Fruit fly (Drosophila melanogaster) whole organism, wandering third instar larva: ENCODE measurements around the gene CG4854.

Experiments
- Abd-B ChIP-seq: fragments of >200 bp; optimal IDR thresholded peaks from 2 replicates; lab custom pipeline; 2017; ENCODE audit warnings: missing biosample characterization, missing genetic modification characterization
- CG32264 ChIP-seq: fragments of 200-800 bp; sonication (Bioruptor generic); optimal IDR thresholded peaks from 2 replicates; lab custom pipeline; 2016; ENCODE audit warnings: missing biosample characterization, missing genetic modification characterization
- CG9705 ChIP-seq: fragments of 200-800 bp; sonication (Bioruptor generic); optimal IDR thresholded peaks from 2 replicates; lab custom pipeline; 2018; ENCODE audit warnings: missing biosample characterization, mild to moderate bottlenecking, missing genetic modification characterization
- Dfd ChIP-seq: fragments of >200 bp; optimal IDR thresholded peaks from 2 replicates; lab custom pipeline; 2017; ENCODE audit warnings: missing biosample characterization, missing genetic modification characterization
- GATAd ChIP-seq: sonication (Bioruptor generic); optimal IDR thresholded peaks from 2 replicates; lab custom pipeline; 2016; ENCODE audit warnings: missing biosample characterization, missing genetic modification characterization
- HLH106 ChIP-seq: fragments of 200-800 bp; optimal IDR thresholded peaks from 3 replicates; lab custom pipeline; 2019; ENCODE audit warnings: missing biosample characterization, mild to moderate bottlenecking, missing genetic modification characterization, moderate library complexity
- Hnf4 ChIP-seq: fragments of 200-800 bp; sonication (Bioruptor generic); optimal IDR thresholded peaks from 2 replicates; lab custom pipeline; 2016; ENCODE audit warnings: missing biosample characterization, mild to moderate bottlenecking, missing genetic modification characterization
- Hr78 ChIP-seq: fragments of >200 bp; optimal IDR thresholded peaks from 2 replicates; lab custom pipeline; 2017; ENCODE audit warnings: missing biosample characterization, missing genetic modification characterization
- Hr83 ChIP-seq: fragments of 200-300 bp; sonication (Bioruptor generic); optimal IDR thresholded peaks from 2 replicates; lab custom pipeline; 2016; ENCODE audit warnings: missing biosample characterization, mild to moderate bottlenecking, missing genetic modification characterization, moderate library complexity; ENCODE audit not compliant: poor library complexity, severe bottlenecking
- Jra ChIP-seq: sonication (Bioruptor generic); optimal IDR thresholded peaks from 2 replicates; lab custom pipeline; 2016; ENCODE audit warnings: missing biosample characterization, missing genetic modification characterization
- Mio ChIP-seq: sonication (Bioruptor generic); optimal IDR thresholded peaks from 2 replicates; lab custom pipeline; 2016; ENCODE audit warnings: missing biosample characterization, missing genetic modification characterization
- Myc ChIP-seq: fragments of >200 bp; optimal IDR thresholded peaks from 2 replicates; lab custom pipeline; 2017
- OdsH ChIP-seq: fragments of 200-800 bp; sonication (Bioruptor generic); optimal IDR thresholded peaks from 2 replicates; lab custom pipeline; 2016; ENCODE audit warnings: missing biosample characterization, mild to moderate bottlenecking, missing genetic modification characterization
- Sp1 ChIP-seq: fragments of 200-800 bp; sonication (Bioruptor generic); optimal IDR thresholded peaks from 3 replicates; lab custom pipeline; 2019; ENCODE audit warnings: missing biosample characterization, mild to moderate bottlenecking, missing genetic modification characterization, moderate library complexity
- Vsx2 ChIP-seq: fragments of 200-300, 225-300 bp; sonication (Bioruptor generic); optimal IDR thresholded peaks from 2 replicates; lab custom pipeline; 2018; ENCODE audit warnings: missing biosample characterization, missing genetic modification characterization; ENCODE audit not compliant: partially characterized antibody
- brk ChIP-seq: fragments of 200-800 bp; sonication (Bioruptor generic); optimal IDR thresholded peaks from 2 replicates; lab custom pipeline; 2016; ENCODE audit warnings: missing biosample characterization, mild to moderate bottlenecking, missing genetic modification characterization
- dmrt93B ChIP-seq: fragments of 200-800 bp; sonication (Bioruptor generic); optimal IDR thresholded peaks from 2 replicates; lab custom pipeline; 2018; ENCODE audit warnings: missing biosample characterization, mild to moderate bottlenecking, missing genetic modification characterization
- dsf ChIP-seq: sonication (Bioruptor generic); optimal IDR thresholded peaks from 2 replicates; lab custom pipeline; 2016; ENCODE audit warnings: missing biosample characterization, missing genetic modification characterization, borderline replicate concordance
- ey ChIP-seq: fragments of 200-800 bp; sonication (Bioruptor generic); optimal IDR thresholded peaks from 2 replicates; lab custom pipeline; 2016; ENCODE audit warnings: missing biosample characterization, missing genetic modification characterization
- fru ChIP-seq: fragments of 200-800 bp; sonication (Bioruptor generic); optimal IDR thresholded peaks from 3 replicates; lab custom pipeline; 2016; ENCODE audit warnings: missing biosample characterization, mild to moderate bottlenecking, missing genetic modification characterization
- h ChIP-seq: fragments of 200-800 bp; sonication (Bioruptor generic); optimal IDR thresholded peaks from 3 replicates; lab custom pipeline; 2016; ENCODE audit warnings: missing biosample characterization, mild to moderate bottlenecking, missing genetic modification characterization
- lola ChIP-seq: fragments of >200 bp; optimal IDR thresholded peaks from 2 replicates; lab custom pipeline; 2017; ENCODE audit warnings: missing biosample characterization, missing genetic modification characterization
- pan ChIP-seq: fragments of >200 bp; optimal IDR thresholded peaks from 2 replicates; lab custom pipeline; 2017
- psq ChIP-seq: fragments of 200-800 bp; sonication (Bioruptor generic); optimal IDR thresholded peaks from 3 replicates; lab custom pipeline; 2017; ENCODE audit warnings: missing biosample characterization, mild to moderate bottlenecking, missing genetic modification characterization, moderate library complexity
- sv ChIP-seq: fragments of 200-800 bp; sonication (Bioruptor generic); optimal IDR thresholded peaks from 3 replicates; lab custom pipeline; 2016; ENCODE audit warnings: missing biosample characterization, missing genetic modification characterization
- usp ChIP-seq: fragments of >200 bp; optimal IDR thresholded peaks from 2 replicates; lab custom pipeline; 2017; ENCODE audit warnings: missing biosample characterization, missing genetic modification characterization
- woc ChIP-seq: sonication (Bioruptor generic); optimal IDR thresholded peaks from 2 replicates; lab custom pipeline; 2016; ENCODE audit warnings: missing biosample characterization, mild to moderate bottlenecking, missing genetic modification characterization

Gene CG4854

dm6 chr3R:20001595-20001997, 26.3 kb upstream of the CG4854 start (continued):
- no peak for TF ChIP-seq Mio
- peak; percentile 26 for TF ChIP-seq dmrt93B
- peak; percentile 9 for TF ChIP-seq OdsH (GFP tag; lab: Kevin White, UChicago)
- peak; percentile 37 for TF ChIP-seq psq (GFP tag; lab: Kevin White, UChicago)

dm6 chr3R:20004697-20005096, 23.2 kb upstream of the CG4854 start:
- TF ChIP-seq Jra (GFP tag; lab: Kevin White, UChicago) (no peak), ey (GFP tag; lab: Kevin White, UChicago) (no peak), Vsx2 (GFP tag; lab: Kevin White, UChicago) (no peak), HLH106 (tag; lab: Kevin White, UChicago) (no peak), Mio (no peak), usp (GFP tag; lab: Kevin White, UChicago) (no peak), OdsH (GFP tag; lab: Kevin White, UChicago) (no peak), GATAd (GFP tag; lab: Kevin White, UChicago) (no peak), dsf (GFP tag; lab: Kevin White, UChicago) (no peak), Myc (no peak)

dm6 chr3R:20006617-20007016, 21.2 kb upstream of the CG4854 start:
- TF ChIP-seq GATAd (GFP tag; lab: Kevin White, UChicago): no peak
- TF ChIP-seq usp (GFP tag; lab: Kevin White, UChicago): no peak
- TF ChIP-seq dmrt93B: no peak
- no peak for TF ChIP-seq Abd-B
- TF ChIP-seq, all 38 proteins: peak for 0

DNA sequence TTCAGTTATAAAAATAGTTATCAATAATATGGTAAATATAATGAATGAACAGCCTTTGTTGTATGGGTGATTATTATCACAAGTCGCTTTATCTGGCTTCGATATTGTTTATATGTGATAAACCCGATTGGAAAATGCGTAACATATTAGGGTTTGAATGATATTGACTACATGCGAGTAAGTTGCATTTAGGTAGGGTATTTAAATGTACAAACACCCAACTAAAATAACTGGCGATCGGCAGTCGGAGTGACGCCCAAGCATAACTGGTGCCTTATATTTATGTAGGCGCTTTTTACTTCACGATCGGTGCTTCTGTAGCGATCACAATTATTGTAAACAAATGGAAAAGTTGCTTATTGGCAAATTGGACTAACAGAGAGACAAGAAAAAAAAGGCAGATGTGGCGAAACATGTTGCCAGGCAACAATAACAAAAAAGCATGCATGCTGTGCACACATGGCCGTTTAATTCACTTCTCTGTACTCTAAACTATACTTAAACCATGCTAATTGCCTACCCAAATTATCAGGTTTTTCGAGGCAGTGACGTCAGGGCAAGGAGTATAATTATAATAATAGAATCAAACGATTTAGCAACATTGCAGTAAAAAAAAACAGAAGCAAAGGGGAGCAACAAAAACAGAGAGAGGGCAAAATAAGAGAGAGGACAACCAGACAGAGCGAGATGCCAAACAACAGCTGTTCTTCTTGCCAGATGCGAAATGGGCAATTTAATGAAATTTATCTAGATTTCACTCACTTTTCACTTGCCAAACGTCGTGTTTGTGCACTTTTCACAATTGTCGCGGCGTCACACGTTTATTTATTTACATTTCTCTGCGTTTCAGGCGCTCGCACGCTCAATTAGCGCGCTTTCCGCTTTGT, 20.2 kb upstream of the CG4854 start:
- TF ChIP-seq dmrt93B: no peak
- no peak for TF ChIP-seq woc (GFP tag; lab: Kevin White, UChicago)
- no peak for TF ChIP-seq OdsH (GFP tag; lab: Kevin White, UChicago)
- TF ChIP-seq lola (GFP tag; lab: Kevin White, UChicago): no peak
- TF ChIP-seq Mio: no peak
- TF ChIP-seq Dfd (GFP tag; lab: Kevin White, UChicago): no peak
- no peak for TF ChIP-seq CG9705 (GFP tag; lab: Kevin White, UChicago)
- TF ChIP-seq sv (GFP tag; lab: Kevin White, UChicago): no peak
- no peak for TF ChIP-seq Hr83
- TF ChIP-seq Hnf4 (GFP tag; lab: Kevin White, UChicago): no peak
- TF ChIP-seq Vsx2 (GFP tag; lab: Kevin White, UChicago): no peak
- TF ChIP-seq CG32264: no peak
- TF ChIP-seq HLH106 (tag; lab: Kevin White, UChicago): no peak
- no peak for TF ChIP-seq dsf (GFP tag; lab: Kevin White, UChicago)
- no peak for TF ChIP-seq psq (GFP tag; lab: Kevin White, UChicago)
- no peak for TF ChIP-seq ey (GFP tag; lab: Kevin White, UChicago)
- TF ChIP-seq, all 38 proteins: peak for 0

dm6 chr3R:20008372-20009051, 19.3 kb upstream of the CG4854 start, which contains the start of the genes Hs6st and MED25:
Hs6st (minus strand) TSS chr3R:20008512.
MED25 (plus strand) TSS chr3R:20008947.
- TF ChIP-seq psq (GFP tag; lab: Kevin White, UChicago) (peak; percentile 98), ey (GFP tag; lab: Kevin White, UChicago) (no peak), Hnf4 (GFP tag; lab: Kevin White, UChicago) (no peak), woc (GFP tag; lab: Kevin White, UChicago) (no peak), h (peak; percentile 71), dsf (GFP tag; lab: Kevin White, UChicago) (no peak), pan (lab: Kevin White, UChicago) (no peak), usp (GFP tag; lab: Kevin White, UChicago) (no peak), sv (GFP tag; lab: Kevin White, UChicago) (peak; percentile 32), Hr83 (peak; percentile 70), HLH106 (tag; lab: Kevin White, UChicago) (peak; percentile 34), Hr78 (GFP tag; lab: Kevin White, UChicago) (no peak), CG9705 (GFP tag; lab: Kevin White, UChicago) (peak; percentile 40), GATAd (GFP tag; lab: Kevin White, UChicago) (no peak), Jra (GFP tag; lab: Kevin White, UChicago) (no peak), dmrt93B (peak; percentile 41), fru (GFP tag; lab: Kevin White, UChicago) (peak; percentile 17), brk (GFP tag; lab: Kevin White, UChicago) (no peak), Sp1 (peak; percentile 37)
